Fruit fly (Drosophila melanogaster) whole organism, embryonic: ENCODE results near the gene Paf-AHalpha.

Experiments
- Abd-B ChIP-seq: fragments of 200-800 bp; sonication (Bioruptor generic); optimal IDR thresholded peaks from 2 replicates; lab custom pipeline; 2018; ENCODE audit warnings: missing biosample characterization, mild to moderate bottlenecking, missing genetic modification characterization, moderate library complexity
- Atf3 ChIP-seq: fragments of 200-800 bp; sonication (Bioruptor generic); optimal IDR thresholded peaks from 3 replicates; lab custom pipeline; 2016; ENCODE audit warnings: missing biosample characterization, missing genetic modification characterization
- BtbVII ChIP-seq: fragments of 200-800 bp; sonication (Bioruptor generic); optimal IDR thresholded peaks from 3 replicates; lab custom pipeline; 2017; ENCODE audit warnings: missing biosample characterization, mild to moderate bottlenecking, missing genetic modification characterization
- C15 ChIP-seq: fragments of 200-800 bp; sonication (Bioruptor generic); IDR thresholded peaks from 3 replicates; pipeline ENCODE4 v1.3.6; 2022; ENCODE audit warnings: missing biosample characterization, missing genetic modification characterization
- CG1024 ChIP-seq: fragments of 200-800 bp; sonication (Bioruptor generic); IDR thresholded peaks from 2 replicates; pipeline ENCODE4 v1.3.6; 2022; ENCODE audit warnings: missing biosample characterization, missing genetic modification characterization
- CG10267 ChIP-seq: fragments of 200-800 bp; sonication (Bioruptor generic); optimal IDR thresholded peaks from 2 replicates; lab custom pipeline; 2018; ENCODE audit warnings: missing biosample characterization, mild to moderate bottlenecking, missing genetic modification characterization, moderate library complexity
- CG12299 ChIP-seq: fragments of 200-800 bp; sonication (Bioruptor generic); optimal IDR thresholded peaks from 2 replicates; lab custom pipeline; 2018; ENCODE audit warnings: missing biosample characterization, mild to moderate bottlenecking, missing genetic modification characterization
- CG12744 ChIP-seq: fragments of 200-800 bp; sonication (Bioruptor generic); optimal IDR thresholded peaks from 2 replicates; lab custom pipeline; 2016; ENCODE audit warnings: missing biosample characterization, missing genetic modification characterization
- CG13287 ChIP-seq: fragments of 200-800 bp; sonication (Bioruptor generic); IDR thresholded peaks from 2 replicates; pipeline ENCODE4 v1.3.6; 2022; ENCODE audit warnings: missing biosample characterization, missing genetic modification characterization; ENCODE audit not compliant: partially characterized antibody
- CG13296 ChIP-seq: fragments of 200-800 bp; sonication (Bioruptor generic); optimal IDR thresholded peaks from 3 replicates; lab custom pipeline; 2018; ENCODE audit warnings: missing biosample characterization, mild to moderate bottlenecking, missing genetic modification characterization
- CG15514 ChIP-seq: fragments of 200-800 bp; sonication (Bioruptor generic); optimal IDR thresholded peaks from 3 replicates; lab custom pipeline; 2017; ENCODE audit warnings: missing biosample characterization, missing genetic modification characterization, mild to moderate bottlenecking, moderate library complexity, missing genetic modification reagents
- CG1792 ChIP-seq: fragments of 200-800 bp; sonication (Bioruptor generic); optimal IDR thresholded peaks from 2 replicates; lab custom pipeline; 2016; ENCODE audit warnings: missing biosample characterization, missing genetic modification characterization
- CG18262 ChIP-seq: fragments of 200-800 bp; optimal IDR thresholded peaks from 3 replicates; lab custom pipeline; 2019; ENCODE audit warnings: missing biosample characterization, mild to moderate bottlenecking, missing genetic modification characterization, moderate library complexity
- CG43689 ChIP-seq: fragments of 200-800 bp; sonication (Bioruptor generic); IDR thresholded peaks from 2 replicates; pipeline ENCODE4 v1.3.6; 2022; ENCODE audit warnings: missing biosample characterization, missing genetic modification characterization
- CG6791 ChIP-seq: fragments of 200-800 bp; sonication (Bioruptor generic); IDR thresholded peaks from 3 replicates; pipeline ENCODE4 v1.3.6; 2022; ENCODE audit warnings: missing biosample characterization, missing genetic modification characterization; ENCODE audit not compliant: partially characterized antibody
- CG7745 ChIP-seq: fragments of 200-800 bp; sonication (Bioruptor generic); optimal IDR thresholded peaks from 2 replicates; lab custom pipeline; 2018; ENCODE audit warnings: missing biosample characterization, mild to moderate bottlenecking, missing genetic modification characterization, moderate library complexity
- CG8924 ChIP-seq: fragments of 200-800 bp; optimal IDR thresholded peaks from 3 replicates; lab custom pipeline; 2019; ENCODE audit warnings: missing biosample characterization, mild to moderate bottlenecking, missing genetic modification characterization, moderate library complexity
- CG9727 ChIP-seq: fragments of 200-800 bp; sonication (Bioruptor generic); optimal IDR thresholded peaks from 3 replicates; lab custom pipeline; 2017; ENCODE audit warnings: missing biosample characterization, mild to moderate bottlenecking, missing genetic modification characterization
- Dll ChIP-seq: fragments of 200-800 bp; sonication (Bioruptor generic); IDR thresholded peaks from 4 replicates; pipeline ENCODE4 v1.3.6; 2022; ENCODE audit warnings: missing biosample characterization, missing genetic modification characterization; ENCODE audit not compliant: partially characterized antibody
- Doc3 ChIP-seq: fragments of 200-800 bp; sonication (Bioruptor generic); IDR thresholded peaks from 3 replicates; pipeline ENCODE4 v1.3.6; 2022; ENCODE audit warnings: missing biosample characterization, missing genetic modification characterization; ENCODE audit not compliant: partially characterized antibody
- Elba2 ChIP-seq: fragments of 200-800 bp; sonication (Bioruptor generic); optimal IDR thresholded peaks from 3 replicates; lab custom pipeline; 2016; ENCODE audit warnings: missing biosample characterization, missing genetic modification characterization
- Ets97D ChIP-seq: fragments of 200-800 bp; sonication (Bioruptor generic); optimal IDR thresholded peaks from 3 replicates; lab custom pipeline; 2016; ENCODE audit warnings: missing biosample characterization, missing genetic modification characterization
- Gsc ChIP-seq: fragments of 200-800 bp; sonication (Bioruptor generic); IDR thresholded peaks from 2 replicates; pipeline ENCODE4 v1.3.6; 2022; ENCODE audit warnings: missing biosample characterization, missing genetic modification characterization
- Lhr ChIP-seq: fragments of 200-800 bp; sonication (Bioruptor generic); optimal IDR thresholded peaks from 3 replicates; lab custom pipeline; 2017; ENCODE audit warnings: mild to moderate bottlenecking, missing biosample characterization, missing genetic modification reagents, missing genetic modification characterization
- MBD-R2 ChIP-seq: fragments of 200-800 bp; sonication (Bioruptor generic); IDR thresholded peaks from 2 replicates; pipeline ENCODE4 v1.3.6; 2022; ENCODE audit warnings: missing biosample characterization, missing genetic modification characterization
- Meics ChIP-seq: fragments of 200-800 bp; sonication (Bioruptor generic); optimal IDR thresholded peaks from 2 replicates; lab custom pipeline; 2017; ENCODE audit warnings: missing biosample characterization, mild to moderate bottlenecking, missing genetic modification characterization
- Myb ChIP-seq: fragments of 200-800 bp; sonication (Bioruptor generic); optimal IDR thresholded peaks from 2 replicates; lab custom pipeline; 2016; ENCODE audit warnings: missing biosample characterization, missing genetic modification characterization
- Poxn ChIP-seq: fragments of 200-800 bp; sonication (Bioruptor generic); IDR thresholded peaks from 2 replicates; pipeline ENCODE4 v1.3.6; 2022; ENCODE audit warnings: missing biosample characterization, missing genetic modification characterization
- Rx ChIP-seq: fragments of 200-800 bp; sonication (Bioruptor generic); IDR thresholded peaks from 2 replicates; pipeline ENCODE4 v1.3.6; 2022; ENCODE audit warnings: missing biosample characterization, missing genetic modification characterization
- Scr ChIP-seq: fragments of 200-800 bp; sonication (Bioruptor generic); IDR thresholded peaks from 2 replicates; pipeline ENCODE4 v1.3.6; 2022; ENCODE audit warnings: missing biosample characterization, missing genetic modification characterization; ENCODE audit not compliant: partially characterized antibody
- Spps ChIP-seq: fragments of 200-800 bp; sonication (Bioruptor generic); optimal IDR thresholded peaks from 2 replicates; lab custom pipeline; 2018; ENCODE audit warnings: missing biosample characterization, mild to moderate bottlenecking, missing genetic modification characterization
- Taf1 ChIP-seq: fragments of 200-800 bp; sonication (Bioruptor generic); IDR thresholded peaks from 2 replicates; pipeline ENCODE4 v1.3.6; 2022; ENCODE audit warnings: missing biosample characterization, missing genetic modification characterization
- Tbp ChIP-seq: fragments of >200 bp; optimal IDR thresholded peaks from 2 replicates; lab custom pipeline; 2018; ENCODE audit warnings: missing biosample characterization, missing genetic modification characterization
- Usf ChIP-seq: fragments of 200-800 bp; sonication (Bioruptor generic); optimal IDR thresholded peaks from 2 replicates; lab custom pipeline; 2017; ENCODE audit warnings: missing genotype, missing biosample characterization, missing genetic modification characterization
- al ChIP-seq: fragments of 200-800 bp; sonication (Bioruptor generic); IDR thresholded peaks from 2 replicates; pipeline ENCODE4 v1.3.6; 2022; ENCODE audit warnings: missing biosample characterization, missing genetic modification characterization
- ara ChIP-seq: fragments of 200-800 bp; sonication (Bioruptor generic); IDR thresholded peaks from 2 replicates; pipeline ENCODE4 v1.3.6; 2022; ENCODE audit warnings: missing biosample characterization, missing genetic modification characterization
- da ChIP-seq: fragments of 200-800 bp; sonication (Bioruptor generic); optimal IDR thresholded peaks from 2 replicates; lab custom pipeline; 2016; ENCODE audit warnings: missing biosample characterization, missing genetic modification characterization
- en ChIP-seq: fragments of 200-800 bp; sonication (Bioruptor generic); optimal IDR thresholded peaks from 2 replicates; lab custom pipeline; 2016; ENCODE audit warnings: missing biosample characterization, missing genetic modification characterization
- grn ChIP-seq: fragments of 200-800 bp; sonication (Bioruptor generic); optimal IDR thresholded peaks from 3 replicates; lab custom pipeline; 2017; ENCODE audit warnings: missing biosample characterization, missing genetic modification characterization
- gro ChIP-seq: fragments of 200-800 bp; sonication (Bioruptor generic); optimal IDR thresholded peaks from 2 replicates; lab custom pipeline; 2016; ENCODE audit warnings: missing biosample characterization, missing genetic modification characterization
- hkb ChIP-seq, 2 experiments: fragments of 200-800 bp in 1 of 2; fragments of >200 bp in 1 of 2; sonication (Bioruptor generic) in 1 of 2; IDR thresholded peaks in 1 of 2; optimal IDR thresholded peaks in 1 of 2; 2 replicates each; pipeline versions ENCODE4 v1.3.6 to Lab custom; 2017 to 2022; ENCODE audit warnings: missing biosample characterization in 1 of 2, missing genetic modification characterization in 1 of 2
- mld ChIP-seq: fragments of 200-800 bp; sonication (Bioruptor generic); IDR thresholded peaks from 3 replicates; pipeline ENCODE4 v1.3.6; 2022; ENCODE audit warnings: missing biosample characterization, missing genetic modification characterization; ENCODE audit not compliant: partially characterized antibody
- pan ChIP-seq, 4 experiments: fragments of >200 bp in 3 of 4; fragments of 200-800 bp in 1 of 4; sonication (Bioruptor generic) in 1 of 4; optimal IDR thresholded peaks in 3 of 4; IDR thresholded peaks in 1 of 4; 2 replicates each; pipeline versions ENCODE4 v1.3.6 to Lab custom; 2017 to 2022; ENCODE audit warnings: missing biosample characterization in 2 of 4, missing genetic modification characterization in 2 of 4, mixed read lengths in 1 of 4
- pzg ChIP-seq: fragments of 200-800 bp; sonication (Bioruptor generic); optimal IDR thresholded peaks from 3 replicates; lab custom pipeline; 2018; ENCODE audit warnings: missing biosample characterization, mild to moderate bottlenecking, missing genetic modification characterization, moderate library complexity
- row ChIP-seq: fragments of 200-800 bp; sonication (Bioruptor generic); IDR thresholded peaks from 3 replicates; pipeline ENCODE4 v1.3.6; 2022; ENCODE audit warnings: missing biosample characterization, missing genetic modification characterization
- ssp ChIP-seq: fragments of 200-800 bp; sonication (Bioruptor generic); IDR thresholded peaks from 2 replicates; pipeline ENCODE4 v1.3.6; 2022; ENCODE audit warnings: missing biosample characterization, missing genetic modification characterization
- tna ChIP-seq: fragments of 200-800 bp; sonication (Bioruptor generic); IDR thresholded peaks from 2 replicates; pipeline ENCODE4 v1.3.6; 2022; ENCODE audit warnings: missing biosample characterization, missing genetic modification characterization; ENCODE audit not compliant: partially characterized antibody
- trem ChIP-seq: fragments of 200-800 bp; optimal IDR thresholded peaks from 3 replicates; lab custom pipeline; 2019; ENCODE audit warnings: missing biosample characterization, mild to moderate bottlenecking, missing genetic modification characterization, moderate library complexity
- tup ChIP-seq: fragments of 200-800 bp; sonication (Bioruptor generic); optimal IDR thresholded peaks from 2 replicates; lab custom pipeline; 2016; ENCODE audit warnings: missing biosample characterization, mild to moderate bottlenecking, missing genetic modification characterization, moderate library complexity
- vvl ChIP-seq: fragments of 200-800 bp; sonication (Bioruptor generic); IDR thresholded peaks from 2 replicates; pipeline ENCODE4 v1.3.6; 2022; ENCODE audit warnings: missing biosample characterization, missing genetic modification characterization
- zf30C ChIP-seq: fragments of 200-800 bp; sonication (Bioruptor generic); optimal IDR thresholded peaks from 3 replicates; lab custom pipeline; 2018; ENCODE audit warnings: missing biosample characterization, mild to moderate bottlenecking, missing genetic modification characterization

Gene Paf-AHalpha

DNA sequence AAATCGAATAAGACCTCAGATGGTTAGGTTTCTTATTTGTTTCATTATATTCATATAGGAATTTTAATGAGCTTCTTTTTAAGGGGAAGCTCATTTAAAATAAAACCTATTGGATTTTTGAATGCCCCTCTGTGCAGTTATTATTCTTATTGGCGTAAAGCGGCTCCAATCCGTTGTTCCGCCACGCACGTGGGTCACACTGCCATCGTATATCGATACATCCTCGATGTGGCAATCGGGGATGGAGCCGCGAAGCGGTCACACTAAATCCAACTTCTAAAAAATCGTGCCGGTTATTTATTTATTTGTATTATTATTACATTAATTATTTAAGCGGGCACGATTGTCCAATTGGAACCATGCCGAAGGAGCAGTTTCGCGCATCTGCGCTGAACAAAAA, 22.7 kb downstream of the Paf-AHalpha start, which contains the start of gene Polr3A (continued):
- TF ChIP-seq Usf = no peak
- TF ChIP-seq pan (optimal IDR thresholded peaks at IDR 0.05; lab: Kevin White, UChicago) = no peak
- no peak for TF ChIP-seq pan (GFP tag; optimal IDR thresholded peaks at IDR 0.05 in 1 of 2, IDR thresholded peaks at IDR 0.05 in 1 of 2)
- TF ChIP-seq vvl (GFP tag; lab: Robert Waterston, UW) = no peak
- 0 out of 2 replicates have a peak, but pooled peaks have one; percentile 39 for TF ChIP-seq tna
- no peak for TF ChIP-seq CG1792 (GFP tag; lab: Kevin White, UChicago)
- peak; percentile 7; the same call in 1 of the 3 replicates for TF ChIP-seq row
- TF ChIP-seq Rx (GFP tag; lab: Robert Waterston, UW) = no peak
- peak; percentile 29 for TF ChIP-seq Ets97D (GFP tag; lab: Kevin White, UChicago)
- 0 out of 3 replicates have a peak, but pooled peaks have one; percentile 18 for TF ChIP-seq mld (GFP tag; lab: Robert Waterston, UW)
- TF ChIP-seq al (GFP tag; lab: Robert Waterston, UW) = no peak
- peak; percentile 63 for TF ChIP-seq pzg (GFP tag; lab: Kevin White, UChicago)
- TF ChIP-seq CG7745 = no peak
- no peak for TF ChIP-seq Gsc
- TF ChIP-seq BtbVII (GFP tag; lab: Kevin White, UChicago) = no peak
- no peak for TF ChIP-seq CG18262 (tag; lab: Kevin White, UChicago)
- no peak for TF ChIP-seq Lhr (GFP tag; lab: Kevin White, UChicago)
- TF ChIP-seq Doc3 (GFP tag; lab: Robert Waterston, UW) = 0 out of 3 replicates have a peak, but pooled peaks have one; percentile 38
- no peak for TF ChIP-seq Taf1
- TF ChIP-seq grn = no peak
- TF ChIP-seq Meics = no peak
- TF ChIP-seq CG6791 (GFP tag; lab: Robert Waterston, UW) = peak; percentile 73; the same call in 2 of the 3 replicates
- TF ChIP-seq CG10267 = peak; percentile 5
- peak; percentile 96 for TF ChIP-seq Elba2 (GFP tag; lab: Kevin White, UChicago)
- no peak for TF ChIP-seq ara (GFP tag; lab: Robert Waterston, UW)
- TF ChIP-seq Abd-B (GFP tag; lab: Kevin White, UChicago) = no peak
- TF ChIP-seq CG8924 (tag; lab: Kevin White, UChicago) = no peak
- TF ChIP-seq CG12299 (tag; lab: Kevin White, UChicago) = no peak
- TF ChIP-seq CG9727 (GFP tag; lab: Kevin White, UChicago) = no peak
- no peak for TF ChIP-seq CG43689 (GFP tag; lab: Robert Waterston, UW)
- TF ChIP-seq Myb (GFP tag; lab: Kevin White, UChicago) = peak; percentile 15
- no peak for TF ChIP-seq CG1024
- no peak for TF ChIP-seq zf30C
- TF ChIP-seq CG15514 (GFP tag; lab: Kevin White, UChicago) = peak; percentile 54
- TF ChIP-seq Spps (tag; lab: Kevin White, UChicago) = no peak
- no peak for TF ChIP-seq da (GFP tag; lab: Kevin White, UChicago)
- TF ChIP-seq trem (tag; lab: Kevin White, UChicago) = peak; percentile 12
- TF ChIP-seq, all 482 proteins: peak for 55

DNA sequence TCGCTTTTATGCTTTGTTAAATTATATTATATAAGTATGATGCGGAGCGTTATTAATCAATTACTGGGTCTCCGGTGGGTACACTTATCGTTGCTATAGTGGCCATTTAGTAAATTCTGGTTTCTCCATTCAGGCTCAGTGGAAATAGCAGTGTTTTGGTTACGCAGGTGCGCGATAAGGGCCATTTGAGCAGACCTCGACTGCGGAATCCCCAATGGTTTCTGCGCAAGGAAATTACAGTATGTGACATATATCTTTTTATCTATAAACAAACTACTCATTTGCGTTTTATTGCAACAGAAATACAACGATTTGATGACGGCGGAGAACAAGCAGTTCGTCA, 24.1 kb downstream of the Paf-AHalpha start:
- TF ChIP-seq ssp (GFP tag; lab: Robert Waterston, UW) (no peak), tup (no peak), CG13296 (no peak), CG13287 (GFP tag; lab: Robert Waterston, UW) (peak; percentile 11; the same call in 1 of the 2 replicates), Atf3 (no peak), gro (GFP tag; lab: Kevin White, UChicago) (no peak), Poxn (GFP tag; lab: Robert Waterston, UW) (no peak), hkb (optimal IDR thresholded peaks at IDR 0.05; lab: Kevin White, UChicago) (no peak), hkb (GFP tag; IDR thresholded peaks at IDR 0.05; lab: Robert Waterston, UW) (no peak), C15 (no peak), Tbp (GFP tag; lab: Kevin White, UChicago) (no peak), en (GFP tag; lab: Kevin White, UChicago) (no peak), MBD-R2 (GFP tag; lab: Robert Waterston, UW) (peak; percentile 46), Scr (GFP tag; lab: Robert Waterston, UW) (peak; percentile 32; the same call in 1 of the 2 replicates), Dll (GFP tag; lab: Robert Waterston, UW) (peak; percentile 55; the same call in 3 of the 4 replicates), mld (GFP tag; lab: Robert Waterston, UW) (no peak), CG12744 (GFP tag; lab: Kevin White, UChicago) (no peak)
